Fruit fly (Drosophila melanogaster) Kc167 (cell line): ENCODE measurements around the gene InR.

Experiments used
- Myc ChIP-seq: fragments of >200 bp; optimal IDR thresholded peaks from 2 replicates; lab custom pipeline; 2017; ENCODE audit warnings: missing external identifiers
- Sin3A ChIP-seq: fragments of >200 bp; optimal IDR thresholded peaks from 2 replicates; lab custom pipeline; 2018; ENCODE audit warnings: missing external identifiers
- h ChIP-seq: fragments of >200 bp; optimal IDR thresholded peaks from 3 replicates; lab custom pipeline; 2018; ENCODE audit warnings: missing external identifiers
- insv ChIP-seq: fragments of >200 bp; optimal IDR thresholded peaks from 3 replicates; lab custom pipeline; 2018; ENCODE audit warnings: missing external identifiers
- psq ChIP-seq: fragments of >200 bp; optimal IDR thresholded peaks from 2 replicates; lab custom pipeline; 2017; ENCODE audit warnings: missing external identifiers
- ttk ChIP-seq: sonication (Bioruptor generic); optimal IDR thresholded peaks from 2 replicates; lab custom pipeline; 2017; ENCODE audit warnings: missing external identifiers

The InR gene

dm6 chr3R:21619117-21619650, at the start of gene InR:
InR (minus strand) TSS chr3R:21619321.
- TF ChIP-seq Sin3A (lab: Kevin White, UChicago) (no peak), Myc (lab: Kevin White, UChicago) (no peak), psq (lab: Kevin White, UChicago) (no peak), h (lab: Kevin White, UChicago) (no peak), insv (lab: Kevin White, UChicago) (no peak), ttk (no peak)

dm6 chr3R:21665404-21665803, 46.3 kb upstream of the InR start:
- TF ChIP-seq psq (lab: Kevin White, UChicago) (no peak), insv (lab: Kevin White, UChicago) (no peak), Myc (lab: Kevin White, UChicago) (no peak), h (lab: Kevin White, UChicago) (no peak), Sin3A (lab: Kevin White, UChicago) (no peak), ttk (no peak)

DNA sequence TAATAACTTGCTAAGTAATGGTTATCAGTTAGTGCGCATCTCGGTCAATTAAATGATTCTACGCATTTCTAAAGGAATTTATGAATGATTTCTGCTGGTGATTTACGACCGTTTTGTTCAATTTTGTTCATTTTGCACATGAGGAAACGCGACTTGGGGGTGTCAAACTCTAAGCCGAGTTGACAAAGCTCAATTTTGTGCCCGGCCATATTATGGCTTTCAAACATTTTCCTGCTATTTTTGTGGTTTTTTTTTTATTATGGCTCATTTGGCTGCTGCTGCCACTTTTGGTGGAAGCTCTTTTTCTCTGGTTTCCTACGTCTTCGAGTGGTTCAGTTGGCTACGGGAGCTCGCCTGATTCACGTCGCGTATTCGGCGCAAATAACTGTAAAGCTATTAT, 45.0 kb upstream of the InR start, which contains the start of gene Jhbp16:
TSS of gene Jhbp16 (plus strand) at position 301 of the 400 bp plus-strand sequence.
- no peak for TF ChIP-seq ttk
- no peak for TF ChIP-seq h (lab: Kevin White, UChicago)
- no peak for TF ChIP-seq Sin3A (lab: Kevin White, UChicago)
- TF ChIP-seq Myc (lab: Kevin White, UChicago) = no peak
- no peak for TF ChIP-seq insv (lab: Kevin White, UChicago)
- no peak for TF ChIP-seq psq (lab: Kevin White, UChicago)

- TF ChIP-seq insv (lab: Kevin White, UChicago) = no peak
- no peak for TF ChIP-seq h (lab: Kevin White, UChicago)
- TF ChIP-seq Myc (lab: Kevin White, UChicago) = no peak
- no peak for TF ChIP-seq Sin3A (lab: Kevin White, UChicago)
- no peak for TF ChIP-seq psq (lab: Kevin White, UChicago)
- no peak for TF ChIP-seq ttk
Observed at dm6 chr3R:21662501-21663007, 43.4 kb upstream of the InR start, which contains the start of gene Archease. Archease (minus strand) TSS chr3R:21662972.

DNA sequence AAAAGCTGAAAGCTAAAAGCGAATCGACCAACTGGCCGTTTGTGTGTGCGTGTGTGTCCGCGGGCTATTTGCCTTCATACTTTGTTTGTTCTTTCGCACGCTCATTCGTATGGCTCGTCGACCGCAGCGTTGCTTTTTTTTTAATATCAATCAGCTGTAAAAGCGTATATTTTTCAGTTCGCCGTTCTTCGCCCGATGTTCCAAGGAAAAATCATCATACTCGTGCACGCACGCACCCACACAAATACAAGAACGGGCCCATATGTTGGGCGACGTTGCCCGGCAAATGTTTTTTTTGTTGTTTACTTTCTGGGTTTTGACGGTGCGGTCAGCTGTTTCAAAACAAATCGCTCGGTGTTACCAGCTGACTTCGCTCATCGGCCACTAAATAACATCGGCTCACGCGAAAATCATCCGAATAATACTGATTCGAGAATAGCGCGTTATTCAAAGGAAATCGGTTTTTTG, 41.6 kb upstream of the InR start, which contains the start of gene E2f1:
TSS of gene E2f1 (minus strand) at position 213 of the 468 bp plus-strand sequence.
- TF ChIP-seq psq (lab: Kevin White, UChicago) (no peak), Myc (lab: Kevin White, UChicago) (no peak), h (lab: Kevin White, UChicago) (no peak), Sin3A (lab: Kevin White, UChicago) (no peak), ttk (no peak), insv (lab: Kevin White, UChicago) (no peak)

DNA sequence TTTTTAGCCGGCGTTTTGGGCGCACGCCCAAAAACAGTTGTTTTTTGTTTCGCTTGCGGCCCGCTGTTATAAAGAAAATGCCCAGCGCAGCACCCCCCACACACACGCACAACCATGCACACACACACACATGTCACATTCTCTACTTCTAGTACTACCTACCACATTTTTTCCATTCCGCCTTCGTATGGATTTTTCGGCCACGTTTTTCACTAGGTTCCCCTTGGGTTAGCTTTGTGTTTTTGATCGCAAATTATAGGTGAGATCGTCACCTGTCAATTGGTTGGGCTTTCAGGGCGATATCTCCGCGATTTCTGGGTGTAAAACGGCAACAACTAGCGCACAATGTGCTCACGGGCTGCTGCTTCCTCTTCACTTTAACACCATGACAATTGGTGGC, 40.9 kb upstream of the InR start:
- TF ChIP-seq Sin3A (lab: Kevin White, UChicago) (no peak), insv (lab: Kevin White, UChicago) (no peak), Myc (lab: Kevin White, UChicago) (no peak), psq (lab: Kevin White, UChicago) (no peak), ttk (no peak)

DNA sequence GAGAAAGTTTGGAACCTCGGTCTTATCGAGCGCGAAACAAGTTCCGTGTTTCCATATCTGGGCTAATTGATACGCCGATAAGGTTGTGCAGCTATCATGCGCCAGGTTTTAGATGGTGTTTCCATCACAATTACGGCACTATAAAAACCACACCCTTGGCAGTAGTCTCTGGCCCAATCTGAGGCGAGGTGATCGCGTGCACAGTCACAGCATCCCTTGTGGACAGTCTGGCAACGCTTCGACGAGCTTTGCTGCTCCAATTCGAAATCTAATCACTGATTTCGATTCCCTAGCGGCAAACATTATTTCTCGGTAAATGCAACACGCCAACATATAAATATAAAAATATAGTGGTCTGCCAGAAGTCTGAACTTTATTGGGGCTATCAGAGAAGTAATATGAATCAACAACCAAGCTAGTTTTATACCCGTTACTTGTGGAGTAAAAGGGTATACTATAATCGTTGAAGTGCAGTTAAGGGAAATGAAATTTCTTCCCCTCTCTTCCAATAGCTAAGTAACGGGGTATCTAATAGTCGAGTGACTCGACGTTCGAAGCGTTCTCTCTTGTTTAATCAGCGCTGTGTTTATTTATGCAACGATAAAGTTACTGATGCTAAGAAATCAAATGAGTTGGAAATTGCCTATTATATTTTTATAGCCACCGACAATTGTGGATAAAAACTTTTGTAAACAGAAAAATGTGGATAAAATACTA, 39.8 kb upstream of the InR start:
- TF ChIP-seq Myc (lab: Kevin White, UChicago) (no peak), insv (lab: Kevin White, UChicago) (no peak), Sin3A (lab: Kevin White, UChicago) (no peak), psq (lab: Kevin White, UChicago) (no peak), h (lab: Kevin White, UChicago) (no peak), ttk (no peak)

- TF ChIP-seq Myc (lab: Kevin White, UChicago) (no peak), insv (lab: Kevin White, UChicago) (no peak), h (lab: Kevin White, UChicago) (no peak), psq (lab: Kevin White, UChicago) (no peak), Sin3A (lab: Kevin White, UChicago) (no peak), ttk (no peak)
Observed at dm6 chr3R:21658281-21658680, 39.2 kb upstream of the InR start.

dm6 chr3R:21657489-21658018, 38.4 kb upstream of the InR start:
- TF ChIP-seq insv (lab: Kevin White, UChicago) (no peak), ttk (no peak), Myc (lab: Kevin White, UChicago) (no peak), h (lab: Kevin White, UChicago) (no peak), Sin3A (lab: Kevin White, UChicago) (no peak), psq (lab: Kevin White, UChicago) (no peak)

DNA sequence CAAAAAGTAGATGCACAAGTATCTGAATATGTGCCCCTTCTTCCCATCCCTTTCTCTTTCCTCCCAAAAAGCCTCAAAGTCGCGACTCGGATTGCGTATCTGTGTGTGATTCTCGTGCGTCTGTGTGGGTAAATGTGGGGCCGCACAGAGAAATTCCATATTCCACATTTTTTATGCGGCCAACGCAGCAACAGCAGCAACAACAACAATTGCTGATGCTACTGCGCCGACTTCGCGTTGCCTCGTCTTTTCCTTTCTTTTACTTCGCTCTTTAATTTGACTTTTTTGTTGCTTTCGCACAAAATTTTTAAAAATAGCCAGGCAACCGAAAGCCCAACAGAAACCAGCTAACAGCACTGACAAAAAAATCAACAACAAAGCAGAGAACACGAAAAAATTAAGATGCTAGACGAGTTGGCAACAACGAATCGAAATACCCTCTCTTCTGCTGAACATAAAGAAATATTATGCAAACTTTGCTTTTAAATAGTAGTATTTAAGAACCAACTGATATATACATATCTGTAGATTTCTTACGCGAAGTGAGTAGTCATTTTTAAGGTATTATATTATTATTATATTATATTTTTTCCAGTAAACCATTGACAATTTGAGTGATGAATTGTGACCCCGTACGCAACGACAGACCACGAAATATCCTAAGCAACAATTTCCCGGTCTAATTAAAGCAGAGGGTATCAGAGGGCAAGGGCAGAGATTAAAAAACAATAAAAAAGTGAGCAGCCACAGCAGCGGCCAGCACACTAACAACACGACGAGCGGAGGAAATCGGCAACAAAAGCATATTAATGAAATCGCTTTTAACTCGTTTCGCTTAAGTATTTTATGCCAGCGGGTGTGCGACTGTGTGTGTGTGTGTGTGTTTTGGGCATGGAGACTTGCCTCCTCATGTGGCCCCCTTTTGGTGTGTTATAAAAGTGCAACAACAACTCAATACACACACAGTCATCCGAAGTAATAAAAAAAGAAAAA, 37.7 kb upstream of the InR start:
- TF ChIP-seq psq (lab: Kevin White, UChicago) (no peak), ttk (no peak), Sin3A (lab: Kevin White, UChicago) (no peak), h (lab: Kevin White, UChicago) (no peak), insv (lab: Kevin White, UChicago) (no peak), Myc (lab: Kevin White, UChicago) (no peak)
